Fruit fly (Drosophila melanogaster) whole organism: Measurements from ENCODE around the gene CG1695.

Experiments
- CG8478 ChIP-seq: fragments of >200 bp; optimal IDR thresholded peaks from 2 replicates; lab custom pipeline; 2018; ENCODE audit warnings: inconsistent platforms
- Dll ChIP-seq: fragments of >200 bp; optimal IDR thresholded peaks from 2 replicates; lab custom pipeline; 2017
- EcR ChIP-seq, 2 experiments: fragments of >200 bp; optimal IDR thresholded peaks; 2 replicates each; lab custom pipeline; 2017; ENCODE audit warnings: missing biosample characterization in 2 of 2, missing genetic modification characterization in 2 of 2, missing genetic modification reagents in 2 of 2
- pan ChIP-seq: fragments of >200 bp; optimal IDR thresholded peaks from 2 replicates; lab custom pipeline; 2017
- usp ChIP-seq: fragments of >200 bp; optimal IDR thresholded peaks from 2 replicates; lab custom pipeline; 2017; ENCODE audit warnings: missing biosample characterization, missing genetic modification characterization, mixed read lengths

DNA sequence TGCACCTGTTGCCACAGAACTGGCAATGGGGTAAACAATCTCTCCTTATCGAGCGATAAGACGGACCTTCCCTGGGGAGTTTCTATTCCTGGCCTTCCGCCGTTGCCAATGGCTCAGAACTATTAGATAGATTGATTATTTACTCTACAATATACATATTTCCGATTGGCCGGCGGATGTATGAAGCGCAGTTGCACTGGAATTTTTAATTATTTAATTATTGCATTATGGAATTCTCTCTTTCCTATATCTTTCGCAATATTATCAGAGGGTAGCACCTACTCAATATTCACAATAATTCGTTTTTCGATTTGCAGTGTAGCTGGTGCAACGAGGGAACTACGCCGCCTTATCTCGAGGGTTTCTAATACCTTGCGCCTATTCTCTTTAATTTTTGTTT is 33.4 kb downstream of the CG1695 start, which contains the start of gene GstT3:
- no peak for TF ChIP-seq Dll (lab: Kevin White, UChicago)
- TF ChIP-seq CG8478: no peak
- TF ChIP-seq usp (GFP tag; lab: Kevin White, UChicago): no peak
- TF ChIP-seq EcR (GFP tag; optimal IDR thresholded peaks at IDR 0.05; lab: Kevin White, UChicago): no peak
- no peak for TF ChIP-seq pan (lab: Kevin White, UChicago)
